Worm (Caenorhabditis elegans) whole organism, L3 larva: ENCODE data around the gene srbc-48.

Experiments used
- aly-2 ChIP-seq: fragments of 150-350 bp; optimal IDR thresholded peaks from 2 replicates; lab custom pipeline; 2014; ENCODE audit warnings: missing biosample characterization, missing genetic modification characterization
- ama-1 ChIP-seq: fragments of 150-350 bp; optimal IDR thresholded peaks from 2 replicates; lab custom pipeline; 2018
- ceh-82 ChIP-seq: fragments of 150-350 bp; optimal IDR thresholded peaks from 2 replicates; lab custom pipeline; 2014; ENCODE audit warnings: missing biosample characterization, missing genetic modification characterization
- ceh-9 ChIP-seq: sonication (generic microtip); optimal IDR thresholded peaks from 2 replicates; lab custom pipeline; 2018; ENCODE audit warnings: missing biosample characterization, missing genetic modification characterization
- daf-12 ChIP-seq: fragments of 150-350 bp; optimal IDR thresholded peaks from 2 replicates; lab custom pipeline; 2014; ENCODE audit warnings: missing biosample characterization, missing genetic modification reagents, missing genetic modification characterization
- egl-27 ChIP-seq: sonication (generic microtip); optimal IDR thresholded peaks from 4 replicates; lab custom pipeline; 2017; ENCODE audit warnings: missing biosample characterization, missing genetic modification reagents, missing genetic modification characterization
- egl-5 ChIP-seq: fragments of 150-350 bp; optimal IDR thresholded peaks from 2 replicates; lab custom pipeline; 2017; ENCODE audit warnings: missing biosample characterization, missing genetic modification reagents, missing genetic modification characterization, inconsistent platforms
- elt-1 ChIP-seq: fragments of 150-350 bp; optimal IDR thresholded peaks from 2 replicates; lab custom pipeline; 2014; ENCODE audit warnings: missing biosample characterization, missing genetic modification characterization
- elt-2 ChIP-seq: sonication (generic microtip); optimal IDR thresholded peaks from 2 replicates; lab custom pipeline; 2016; ENCODE audit warnings: missing genetic modification reagents, mild to moderate bottlenecking, missing genetic modification characterization, missing compliant biosample characterization
- elt-3 ChIP-seq, 3 experiments: fragments of 150-350 bp in 1 of 3; sonication (generic microtip) in 2 of 3; optimal IDR thresholded peaks; 2 replicates in 2 of 3; 4 replicates in 1 of 3; lab custom pipeline; 2014 to 2017; ENCODE audit warnings: missing biosample characterization in 3 of 3, missing genetic modification characterization in 3 of 3
- eor-1 ChIP-seq, 2 experiments: fragments of 150-350 bp; optimal IDR thresholded peaks; 2 replicates each; lab custom pipeline; 2014 to 2018; ENCODE audit warnings: missing biosample characterization in 2 of 2, missing genetic modification characterization in 2 of 2
- fkh-2 ChIP-seq: fragments of 150-350 bp; optimal IDR thresholded peaks from 2 replicates; lab custom pipeline; 2014; ENCODE audit warnings: missing biosample characterization, missing genetic modification reagents, missing genetic modification characterization
- fos-1 ChIP-seq: fragments of 150-350 bp; optimal IDR thresholded peaks from 2 replicates; lab custom pipeline; 2014; ENCODE audit warnings: missing biosample characterization, missing genetic modification characterization
- hmg-11 ChIP-seq: sonication (generic microtip); optimal IDR thresholded peaks from 2 replicates; lab custom pipeline; 2016; ENCODE audit warnings: missing genetic modification characterization, missing compliant biosample characterization
- jun-1 ChIP-seq: fragments of 150-350 bp; optimal IDR thresholded peaks from 2 replicates; lab custom pipeline; 2014; ENCODE audit warnings: missing biosample characterization, missing genetic modification reagents, missing genetic modification characterization
- lin-15B ChIP-seq: fragments of 150-350 bp; optimal IDR thresholded peaks from 2 replicates; lab custom pipeline; 2014; ENCODE audit warnings: missing biosample characterization, missing genetic modification characterization
- lsy-12 ChIP-seq: sonication (generic microtip); optimal IDR thresholded peaks from 2 replicates; lab custom pipeline; 2016; ENCODE audit warnings: mild to moderate bottlenecking, missing genetic modification characterization, missing compliant biosample characterization
- mml-1 ChIP-seq: fragments of 150-350 bp; sonication (generic microtip); optimal IDR thresholded peaks from 3 replicates; lab custom pipeline; 2014; ENCODE audit warnings: missing biosample characterization, missing genetic modification characterization
- nfya-1 ChIP-seq: sonication (generic microtip); optimal IDR thresholded peaks from 2 replicates; lab custom pipeline; 2017; ENCODE audit warnings: missing genetic modification characterization, mild to moderate bottlenecking, missing compliant biosample characterization, antibody characterized with exemption, moderate library complexity; ENCODE audit not compliant: insufficient read depth
- nhr-11 ChIP-seq: fragments of 150-350 bp; optimal IDR thresholded peaks from 2 replicates; lab custom pipeline; 2014; ENCODE audit warnings: missing biosample characterization, missing genetic modification characterization
- nhr-12 ChIP-seq: fragments of 150-350 bp; optimal IDR thresholded peaks from 2 replicates; lab custom pipeline; 2014; ENCODE audit warnings: missing biosample characterization, missing genetic modification characterization
- nhr-23 ChIP-seq: fragments of 150-350 bp; optimal IDR thresholded peaks from 2 replicates; lab custom pipeline; 2014; ENCODE audit warnings: missing biosample characterization, missing genetic modification reagents, missing genetic modification characterization
- nhr-28 ChIP-seq: fragments of 150-350 bp; optimal IDR thresholded peaks from 2 replicates; lab custom pipeline; 2014; ENCODE audit warnings: missing biosample characterization, missing genetic modification characterization
- nhr-43 ChIP-seq: sonication (generic microtip); optimal IDR thresholded peaks from 2 replicates; lab custom pipeline; 2016; ENCODE audit warnings: mild to moderate bottlenecking, missing genetic modification characterization, missing compliant biosample characterization; ENCODE audit not compliant: poor library complexity, severe bottlenecking
- nhr-67 ChIP-seq: fragments of 150-350 bp; optimal IDR thresholded peaks from 2 replicates; lab custom pipeline; 2014; ENCODE audit warnings: missing biosample characterization, missing genetic modification characterization
- nhr-76 ChIP-seq: fragments of 150-350 bp; sonication (generic microtip); optimal IDR thresholded peaks from 5 replicates; lab custom pipeline; 2014; ENCODE audit warnings: missing biosample characterization, missing genetic modification characterization
- nhr-77 ChIP-seq: fragments of 150-350 bp; optimal IDR thresholded peaks from 2 replicates; lab custom pipeline; 2014; ENCODE audit warnings: missing biosample characterization, missing genetic modification characterization
- pha-4 ChIP-seq: fragments of 150-350 bp; optimal IDR thresholded peaks from 2 replicates; lab custom pipeline; 2014; ENCODE audit warnings: missing biosample characterization, missing genetic modification reagents, missing genetic modification characterization
- pqm-1 ChIP-seq: fragments of 150-350 bp; optimal IDR thresholded peaks from 2 replicates; lab custom pipeline; 2017; ENCODE audit warnings: missing biosample characterization, missing genetic modification characterization, inconsistent platforms
- sea-2 ChIP-seq: fragments of 150-350 bp; sonication (generic microtip); optimal IDR thresholded peaks from 4 replicates; lab custom pipeline; 2014; ENCODE audit warnings: missing biosample characterization, missing genetic modification reagents, missing genetic modification characterization
- skn-1 ChIP-seq: fragments of 150-350 bp; optimal IDR thresholded peaks from 2 replicates; lab custom pipeline; 2014; ENCODE audit warnings: missing biosample characterization, missing genetic modification characterization
- snpc-4 ChIP-seq: fragments of 150-350 bp; optimal IDR thresholded peaks from 2 replicates; lab custom pipeline; 2014; ENCODE audit warnings: missing biosample characterization, missing genetic modification characterization
- tbx-2 ChIP-seq: sonication (generic microtip); optimal IDR thresholded peaks from 2 replicates; lab custom pipeline; 2016; ENCODE audit warnings: mild to moderate bottlenecking, missing genetic modification characterization, missing compliant biosample characterization
- unc-39 ChIP-seq: sonication (generic microtip); optimal IDR thresholded peaks from 4 replicates; lab custom pipeline; 2017; ENCODE audit warnings: missing biosample characterization, missing genetic modification characterization
- ztf-11 ChIP-seq: fragments of 150-350 bp; optimal IDR thresholded peaks from 2 replicates; lab custom pipeline; 2014; ENCODE audit warnings: missing biosample characterization, missing genetic modification characterization
- ztf-4 ChIP-seq: fragments of 150-350 bp; optimal IDR thresholded peaks from 2 replicates; lab custom pipeline; 2014; ENCODE audit warnings: missing biosample characterization, missing genetic modification characterization

srbc-48 gene

ce11 chrV:15819983-15820382, at the start of gene srbc-48:
Gene srbc-48 (plus strand): TSS chrV:15820283.
- TF ChIP-seq unc-39 (tag; lab: Kevin White, UChicago) (no peak), nhr-28 (tag; lab: Kevin White, UChicago) (no peak), lsy-12 (tag; lab: Kevin White, UChicago) (no peak)

- TF ChIP-seq sea-2 (GFP tag; lab: Kevin White, UChicago): no peak
- no peak for TF ChIP-seq pha-4
- TF ChIP-seq nhr-76: no peak
- no peak for TF ChIP-seq egl-27 (tag; lab: Kevin White, UChicago)
- TF ChIP-seq nhr-12: no peak
- no peak for TF ChIP-seq lsy-12 (tag; lab: Kevin White, UChicago)
- no peak for TF ChIP-seq eor-1 (tag; optimal IDR thresholded peaks at IDR 0.05; lab: Kevin White, UChicago)
- no peak for TF ChIP-seq nhr-43 (tag; lab: Kevin White, UChicago)
- no peak for TF ChIP-seq egl-5 (tag; lab: Kevin White, UChicago)
- TF ChIP-seq lin-15B (tag; lab: Kevin White, UChicago): no peak
- no peak for TF ChIP-seq aly-2 (tag; lab: Kevin White, UChicago)
- no peak for TF ChIP-seq unc-39 (tag; lab: Kevin White, UChicago)
Measured at ce11 chrV:15773141-15773540, 46.9 kb upstream of the srbc-48 start, which contains the start of gene nhr-60. Gene nhr-60 (minus strand): TSS chrV:15773241.

- TF ChIP-seq nhr-12: no peak
- TF ChIP-seq elt-1 (tag; lab: Kevin White, UChicago): no peak
- TF ChIP-seq fkh-2 (tag; lab: Kevin White, UChicago): no peak
- no peak for TF ChIP-seq egl-5 (tag; lab: Kevin White, UChicago)
- TF ChIP-seq fos-1 (tag; lab: Kevin White, UChicago): no peak
- TF ChIP-seq hmg-11 (tag; lab: Kevin White, UChicago): no peak
- TF ChIP-seq unc-39 (tag; lab: Kevin White, UChicago): no peak
- no peak for TF ChIP-seq daf-12 (tag; lab: Kevin White, UChicago)
Measured at ce11 chrV:15773941-15774340, 46.1 kb upstream of the srbc-48 start.

- TF ChIP-seq nhr-11 (no peak), skn-1 (tag; lab: Kevin White, UChicago) (no peak), egl-27 (tag; lab: Kevin White, UChicago) (no peak)
Measured at ce11 chrV:15776651-15777050, 43.4 kb upstream of the srbc-48 start, which contains the start of gene nhr-283. Gene nhr-283 (minus strand): TSS chrV:15776751.

- TF ChIP-seq elt-3 (tag; optimal IDR thresholded peaks at IDR 0.05; lab: Kevin White, UChicago) (no peak), lsy-12 (tag; lab: Kevin White, UChicago) (no peak), ceh-82 (tag; lab: Kevin White, UChicago) (no peak), tbx-2 (tag; lab: Kevin White, UChicago) (no peak), nhr-28 (tag; lab: Kevin White, UChicago) (no peak), mml-1 (tag; lab: Kevin White, UChicago) (no peak), egl-5 (tag; lab: Kevin White, UChicago) (no peak), pqm-1 (no peak), ztf-11 (tag; lab: Kevin White, UChicago) (no peak), sea-2 (GFP tag; lab: Kevin White, UChicago) (no peak), jun-1 (tag; lab: Kevin White, UChicago) (no peak), hmg-11 (tag; lab: Kevin White, UChicago) (no peak), ceh-9 (tag; lab: Kevin White, UChicago) (no peak), ztf-4 (tag; lab: Kevin White, UChicago) (no peak), ama-1 (no peak), nhr-43 (tag; lab: Kevin White, UChicago) (no peak), aly-2 (tag; lab: Kevin White, UChicago) (no peak), nhr-77 (tag; lab: Kevin White, UChicago) (no peak)
- TF ChIP-seq, all 47 proteins: peak for 0
Measured at ce11 chrV:15779128-15779729, 40.9 kb upstream of the srbc-48 start, which contains the start of the genes nhr-285 and irld-52. Gene nhr-285 (minus strand): TSS chrV:15779228. Gene irld-52 (plus strand): TSS chrV:15779679.

ce11 chrV:15781086-15781485, 39.0 kb upstream of the srbc-48 start, which contains the start of gene T26E4.2:
Gene T26E4.2 (plus strand): TSS chrV:15781386.
- TF ChIP-seq nhr-67 (tag; lab: Kevin White, UChicago) (no peak), snpc-4 (tag; lab: Kevin White, UChicago) (no peak), ceh-9 (tag; lab: Kevin White, UChicago) (no peak), pha-4 (no peak), lsy-12 (tag; lab: Kevin White, UChicago) (no peak), hmg-11 (tag; lab: Kevin White, UChicago) (no peak), nhr-23 (no peak), tbx-2 (tag; lab: Kevin White, UChicago) (no peak), nhr-77 (tag; lab: Kevin White, UChicago) (no peak), elt-2 (tag; lab: Kevin White, UChicago) (no peak), nhr-12 (no peak), pqm-1 (no peak), ama-1 (no peak), nfya-1 (tag; lab: Kevin White, UChicago) (no peak), ztf-4 (tag; lab: Kevin White, UChicago) (no peak), elt-1 (tag; lab: Kevin White, UChicago) (no peak)
